Fruit fly (Drosophila melanogaster): Measurements from ENCODE around the gene Gr93c.

Gene Gr93c

DNA sequence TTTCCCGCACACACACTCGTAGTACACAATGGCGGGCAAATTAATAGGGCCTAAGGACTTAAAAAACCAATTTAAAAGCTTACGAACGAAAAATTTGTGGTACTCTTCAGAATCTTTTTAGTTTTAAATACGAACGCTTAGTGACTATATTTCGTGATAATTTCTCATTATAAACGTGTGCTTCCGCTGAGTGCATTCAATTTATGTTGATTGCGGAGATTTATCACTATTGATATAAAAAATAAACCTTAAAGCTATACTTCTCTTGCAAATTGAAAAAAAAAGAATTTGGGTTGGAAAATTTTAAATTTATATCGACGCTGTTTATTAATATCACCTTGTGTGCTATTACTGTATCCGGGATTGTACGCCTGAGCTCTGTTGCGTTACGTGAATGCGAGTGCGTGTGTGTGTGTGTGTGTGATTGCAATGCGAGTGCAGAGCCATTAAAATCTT, 4.0 kb upstream of the Gr93c start (continued):
- TF ChIP-seq slbo (GFP tag; IDR thresholded peaks at IDR 0.05): peak; percentile 37
- no peak for TF ChIP-seq BEAF-32 (GFP tag; optimal IDR thresholded peaks at IDR 0.05)
- TF ChIP-seq CG7556 (GFP tag; optimal IDR thresholded peaks at IDR 0.05): peak; percentile 84
- TF ChIP-seq p53 (GFP tag; optimal IDR thresholded peaks at IDR 0.05): no peak
- TF ChIP-seq dmrt99B (tag; optimal IDR thresholded peaks at IDR 0.05): peak; percentile 85
- TF ChIP-seq B-H1 (GFP tag; IDR thresholded peaks at IDR 0.05): no peak
- peak; percentile 59 for TF ChIP-seq Ada2b (GFP tag; IDR thresholded peaks at IDR 0.05)
- peak; percentile 92 for TF ChIP-seq CG9727 (GFP tag; optimal IDR thresholded peaks at IDR 0.05)
- no peak for TF ChIP-seq insv (GFP tag; optimal IDR thresholded peaks at IDR 0.05)
- TF ChIP-seq CG11696 (GFP tag; IDR thresholded peaks at IDR 0.05): peak; percentile 87
- no peak for TF ChIP-seq Awh (GFP tag; IDR thresholded peaks at IDR 0.05)
- TF ChIP-seq NC2β (GFP tag; optimal IDR thresholded peaks at IDR 0.05): peak; percentile 66
- peak; percentile 65 for TF ChIP-seq CG17385 (GFP tag; optimal IDR thresholded peaks at IDR 0.05)
- no peak for TF ChIP-seq Aef1 (GFP tag; IDR thresholded peaks at IDR 0.05)
- peak; percentile 76 for TF ChIP-seq CG4424 (GFP tag; optimal IDR thresholded peaks at IDR 0.05)
- peak; percentile 41 for TF ChIP-seq CG12299 (tag; optimal IDR thresholded peaks at IDR 0.05)
- peak; percentile 77 for TF ChIP-seq CG10267 (tag; optimal IDR thresholded peaks at IDR 0.05)
- TF ChIP-seq Abd-B (GFP tag; optimal IDR thresholded peaks at IDR 0.05): peak; percentile 35
- peak; percentile 10 for TF ChIP-seq sug (tag; optimal IDR thresholded peaks at IDR 0.05)
- peak; percentile 26 for TF ChIP-seq maf-S (GFP tag; optimal IDR thresholded peaks at IDR 0.05)
- TF ChIP-seq CG7745 (tag; optimal IDR thresholded peaks at IDR 0.05): no peak
- peak; percentile 43; the same call in 1 of the 2 replicates for TF ChIP-seq CG32532 (GFP tag; IDR thresholded peaks at IDR 0.05)
- TF ChIP-seq Dfd (GFP tag; optimal IDR thresholded peaks at IDR 0.05): no peak
- TF ChIP-seq dmrt11E (tag; optimal IDR thresholded peaks at IDR 0.05): peak; percentile 82
- peak; percentile 39 for TF ChIP-seq Myb (GFP tag; optimal IDR thresholded peaks at IDR 0.05)
- no peak for TF ChIP-seq CG13624 (GFP tag; optimal IDR thresholded peaks at IDR 0.05)
- TF ChIP-seq Atf-2 (GFP tag; optimal IDR thresholded peaks at IDR 0.05): peak; percentile 51
- TF ChIP-seq Stat92E (GFP tag; optimal IDR thresholded peaks at IDR 0.05): peak in 1 of 3 experiments; percentile 69
- TF ChIP-seq CG8089 (GFP tag; optimal IDR thresholded peaks at IDR 0.05): peak; percentile 26
- peak; percentile 7 for TF ChIP-seq ab (GFP tag; optimal IDR thresholded peaks at IDR 0.05)
- TF ChIP-seq Antp (GFP tag; optimal IDR thresholded peaks at IDR 0.05): peak; percentile 61
- TF ChIP-seq nerfin-1 (tag; optimal IDR thresholded peaks at IDR 0.05): peak; percentile 74
- TF ChIP-seq gcm (GFP tag; optimal IDR thresholded peaks at IDR 0.05): peak; percentile 67
- peak; percentile 12 for TF ChIP-seq fd102C (GFP tag; optimal IDR thresholded peaks at IDR 0.05)
- peak; percentile 26 for TF ChIP-seq CG17568 (GFP tag; optimal IDR thresholded peaks at IDR 0.05)
- peak; percentile 46 for TF ChIP-seq pb (GFP tag; optimal IDR thresholded peaks at IDR 0.05)
- peak; percentile 56 for TF ChIP-seq CG18599 (GFP tag; optimal IDR thresholded peaks at IDR 0.05)

DNA sequence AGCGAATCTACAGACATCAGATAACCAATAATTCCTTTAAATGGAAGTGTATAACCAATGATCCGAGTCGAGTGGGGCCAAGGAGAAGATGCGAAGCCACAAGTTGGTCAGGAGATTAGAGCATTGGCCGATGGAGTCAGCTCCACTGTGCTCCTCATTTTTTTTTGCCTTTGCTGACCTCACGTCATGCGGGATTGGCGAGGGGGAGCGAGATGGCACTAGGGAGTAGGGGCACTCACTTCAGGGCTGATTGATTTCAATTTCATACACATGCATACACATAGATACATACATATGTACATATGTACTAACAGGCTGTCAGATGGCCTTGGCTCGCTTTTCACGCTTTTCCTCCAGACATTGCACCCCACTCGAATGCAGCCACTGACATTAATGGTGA, 3.2 kb upstream of the Gr93c start:
- TF ChIP-seq PHDP (tag; optimal IDR thresholded peaks at IDR 0.05) (no peak), sens (GFP tag) (peak; percentile 50), CG16779 (GFP tag; IDR thresholded peaks at IDR 0.05) (0 out of 2 replicates have a peak, but pooled peaks have one; percentile 14)

Measured in whole organism, embryonic.